Worm (Caenorhabditis elegans) whole organism, L3 larva: Measurements from ENCODE around the gene EGAP5.1.

ENCODE experiments used
- R02D3.7 ChIP-seq: fragments of 150-350 bp; optimal IDR thresholded peaks from 2 replicates; lab custom pipeline; 2014; ENCODE audit warnings: missing biosample characterization, missing genetic modification characterization
- ZK546.5 ChIP-seq: sonication (generic microtip); optimal IDR thresholded peaks from 2 replicates; lab custom pipeline; 2017; ENCODE audit warnings: missing biosample characterization, missing genetic modification characterization
- aly-2 ChIP-seq: fragments of 150-350 bp; optimal IDR thresholded peaks from 2 replicates; lab custom pipeline; 2014; ENCODE audit warnings: missing biosample characterization, missing genetic modification characterization
- ama-1 ChIP-seq: fragments of 150-350 bp; optimal IDR thresholded peaks from 2 replicates; lab custom pipeline; 2018
- ceh-16 ChIP-seq: sonication (generic microtip); optimal IDR thresholded peaks from 2 replicates; lab custom pipeline; 2017; ENCODE audit warnings: missing biosample characterization, missing genetic modification characterization
- ceh-28 ChIP-seq: fragments of 150-350 bp; optimal IDR thresholded peaks from 2 replicates; lab custom pipeline; 2014; ENCODE audit warnings: missing biosample characterization, missing genetic modification reagents, missing genetic modification characterization
- ceh-82 ChIP-seq: fragments of 150-350 bp; optimal IDR thresholded peaks from 2 replicates; lab custom pipeline; 2014; ENCODE audit warnings: missing biosample characterization, missing genetic modification characterization
- ceh-9 ChIP-seq: sonication (generic microtip); optimal IDR thresholded peaks from 2 replicates; lab custom pipeline; 2018; ENCODE audit warnings: missing biosample characterization, missing genetic modification characterization
- daf-12 ChIP-seq: fragments of 150-350 bp; optimal IDR thresholded peaks from 2 replicates; lab custom pipeline; 2014; ENCODE audit warnings: missing biosample characterization, missing genetic modification reagents, missing genetic modification characterization
- egl-27 ChIP-seq: sonication (generic microtip); optimal IDR thresholded peaks from 4 replicates; lab custom pipeline; 2017; ENCODE audit warnings: missing biosample characterization, missing genetic modification reagents, missing genetic modification characterization
- egl-5 ChIP-seq: fragments of 150-350 bp; optimal IDR thresholded peaks from 2 replicates; lab custom pipeline; 2017; ENCODE audit warnings: missing biosample characterization, missing genetic modification reagents, missing genetic modification characterization, inconsistent platforms
- elt-2 ChIP-seq: sonication (generic microtip); optimal IDR thresholded peaks from 2 replicates; lab custom pipeline; 2016; ENCODE audit warnings: missing genetic modification reagents, mild to moderate bottlenecking, missing genetic modification characterization, missing compliant biosample characterization
- eor-1 ChIP-seq, 2 experiments: fragments of 150-350 bp; optimal IDR thresholded peaks; 2 replicates each; lab custom pipeline; 2014 to 2018; ENCODE audit warnings: missing biosample characterization in 2 of 2, missing genetic modification characterization in 2 of 2
- fkh-10 ChIP-seq: sonication (generic microtip); optimal IDR thresholded peaks from 2 replicates; lab custom pipeline; 2017; ENCODE audit warnings: missing biosample characterization, missing genetic modification reagents, missing genetic modification characterization
- fkh-2 ChIP-seq: fragments of 150-350 bp; optimal IDR thresholded peaks from 2 replicates; lab custom pipeline; 2014; ENCODE audit warnings: missing biosample characterization, missing genetic modification reagents, missing genetic modification characterization
- fos-1 ChIP-seq: fragments of 150-350 bp; optimal IDR thresholded peaks from 2 replicates; lab custom pipeline; 2014; ENCODE audit warnings: missing biosample characterization, missing genetic modification characterization
- hmg-11 ChIP-seq: sonication (generic microtip); optimal IDR thresholded peaks from 2 replicates; lab custom pipeline; 2016; ENCODE audit warnings: missing genetic modification characterization, missing compliant biosample characterization
- jun-1 ChIP-seq: fragments of 150-350 bp; optimal IDR thresholded peaks from 2 replicates; lab custom pipeline; 2014; ENCODE audit warnings: missing biosample characterization, missing genetic modification reagents, missing genetic modification characterization
- lin-15B ChIP-seq: fragments of 150-350 bp; optimal IDR thresholded peaks from 2 replicates; lab custom pipeline; 2014; ENCODE audit warnings: missing biosample characterization, missing genetic modification characterization
- lin-39 ChIP-seq: fragments of 150-350 bp; optimal IDR thresholded peaks from 2 replicates; lab custom pipeline; 2018; ENCODE audit warnings: missing biosample characterization, missing genetic modification reagents, missing genetic modification characterization
- lsy-12 ChIP-seq: sonication (generic microtip); optimal IDR thresholded peaks from 2 replicates; lab custom pipeline; 2016; ENCODE audit warnings: mild to moderate bottlenecking, missing genetic modification characterization, missing compliant biosample characterization
- mdl-1 ChIP-seq: fragments of 150-350 bp; optimal IDR thresholded peaks from 2 replicates; lab custom pipeline; 2014; ENCODE audit warnings: missing biosample characterization, missing genetic modification characterization
- mml-1 ChIP-seq: fragments of 150-350 bp; sonication (generic microtip); optimal IDR thresholded peaks from 3 replicates; lab custom pipeline; 2014; ENCODE audit warnings: missing biosample characterization, missing genetic modification characterization
- nfya-1 ChIP-seq: sonication (generic microtip); optimal IDR thresholded peaks from 2 replicates; lab custom pipeline; 2017; ENCODE audit warnings: missing genetic modification characterization, mild to moderate bottlenecking, missing compliant biosample characterization, antibody characterized with exemption, moderate library complexity; ENCODE audit not compliant: insufficient read depth
- nhr-11 ChIP-seq: fragments of 150-350 bp; optimal IDR thresholded peaks from 2 replicates; lab custom pipeline; 2014; ENCODE audit warnings: missing biosample characterization, missing genetic modification characterization
- nhr-12 ChIP-seq: fragments of 150-350 bp; optimal IDR thresholded peaks from 2 replicates; lab custom pipeline; 2014; ENCODE audit warnings: missing biosample characterization, missing genetic modification characterization
- nhr-23 ChIP-seq: fragments of 150-350 bp; optimal IDR thresholded peaks from 2 replicates; lab custom pipeline; 2014; ENCODE audit warnings: missing biosample characterization, missing genetic modification reagents, missing genetic modification characterization
- nhr-28 ChIP-seq: fragments of 150-350 bp; optimal IDR thresholded peaks from 2 replicates; lab custom pipeline; 2014; ENCODE audit warnings: missing biosample characterization, missing genetic modification characterization
- nhr-76 ChIP-seq: fragments of 150-350 bp; sonication (generic microtip); optimal IDR thresholded peaks from 5 replicates; lab custom pipeline; 2014; ENCODE audit warnings: missing biosample characterization, missing genetic modification characterization
- nhr-77 ChIP-seq: fragments of 150-350 bp; optimal IDR thresholded peaks from 2 replicates; lab custom pipeline; 2014; ENCODE audit warnings: missing biosample characterization, missing genetic modification characterization
- pha-4 ChIP-seq: fragments of 150-350 bp; optimal IDR thresholded peaks from 2 replicates; lab custom pipeline; 2014; ENCODE audit warnings: missing biosample characterization, missing genetic modification reagents, missing genetic modification characterization
- pqm-1 ChIP-seq: fragments of 150-350 bp; optimal IDR thresholded peaks from 2 replicates; lab custom pipeline; 2017; ENCODE audit warnings: missing biosample characterization, missing genetic modification characterization, inconsistent platforms
- sea-2 ChIP-seq: fragments of 150-350 bp; sonication (generic microtip); optimal IDR thresholded peaks from 4 replicates; lab custom pipeline; 2014; ENCODE audit warnings: missing biosample characterization, missing genetic modification reagents, missing genetic modification characterization
- skn-1 ChIP-seq: fragments of 150-350 bp; optimal IDR thresholded peaks from 2 replicates; lab custom pipeline; 2014; ENCODE audit warnings: missing biosample characterization, missing genetic modification characterization
- snpc-4 ChIP-seq: fragments of 150-350 bp; optimal IDR thresholded peaks from 2 replicates; lab custom pipeline; 2014; ENCODE audit warnings: missing biosample characterization, missing genetic modification characterization
- unc-62 ChIP-seq: fragments of 150-350 bp; sonication (generic microtip); optimal IDR thresholded peaks from 4 replicates; lab custom pipeline; 2014; ENCODE audit warnings: missing biosample characterization, missing genetic modification reagents, missing genetic modification characterization
- zag-1 ChIP-seq: fragments of 150-350 bp; optimal IDR thresholded peaks from 2 replicates; lab custom pipeline; 2014; ENCODE audit warnings: missing biosample characterization, missing genetic modification characterization
- ztf-4 ChIP-seq: fragments of 150-350 bp; optimal IDR thresholded peaks from 2 replicates; lab custom pipeline; 2014; ENCODE audit warnings: missing biosample characterization, missing genetic modification characterization

The EGAP5.1 gene

ce11 chrX:5199825-5200373 lies 37.0 kb downstream of the EGAP5.1 start:
- TF ChIP-seq jun-1 (no peak), unc-62 (GFP tag; lab: Kevin White, UChicago) (peak; percentile 58), nhr-11 (tag; lab: Kevin White, UChicago) (peak; percentile 72), ceh-9 (tag; lab: Kevin White, UChicago) (no peak), ceh-28 (tag; lab: Kevin White, UChicago) (no peak), egl-5 (tag; lab: Kevin White, UChicago) (peak; percentile 27)

ce11 chrX:5201860-5202259 lies 39.0 kb downstream of the EGAP5.1 start:
- TF ChIP-seq ceh-82 (tag; lab: Kevin White, UChicago) (no peak), nhr-12 (tag; lab: Kevin White, UChicago) (no peak), lin-15B (tag; lab: Kevin White, UChicago) (no peak), ztf-4 (tag; lab: Kevin White, UChicago) (no peak), egl-5 (tag; lab: Kevin White, UChicago) (peak; percentile 83), lin-39 (peak; percentile 53), lsy-12 (tag; lab: Kevin White, UChicago) (no peak), fkh-10 (GFP tag; lab: Kevin White, UChicago) (no peak), nhr-28 (tag; lab: Kevin White, UChicago) (no peak), fkh-2 (tag; lab: Kevin White, UChicago) (no peak), snpc-4 (tag; lab: Kevin White, UChicago) (no peak), ama-1 (lab: Kevin White, UChicago) (no peak), pha-4 (tag; lab: Kevin White, UChicago) (no peak), R02D3.7 (no peak), nhr-23 (no peak)

ce11 chrX:5202399-5202798 lies 39.5 kb downstream of the EGAP5.1 start:
- TF ChIP-seq pqm-1: peak; percentile 18
- no peak for TF ChIP-seq sea-2
- no peak for TF ChIP-seq unc-62 (GFP tag; lab: Kevin White, UChicago)
- TF ChIP-seq egl-5 (tag; lab: Kevin White, UChicago): no peak
- TF ChIP-seq ceh-9 (tag; lab: Kevin White, UChicago): no peak
- peak; percentile 52 for TF ChIP-seq elt-2
- TF ChIP-seq nfya-1: no peak

- no peak for TF ChIP-seq mdl-1
- no peak for TF ChIP-seq pqm-1
- TF ChIP-seq nhr-11 (tag; lab: Kevin White, UChicago): no peak
- no peak for TF ChIP-seq ama-1 (lab: Kevin White, UChicago)
Measured at ce11 chrX:5202923-5203322, 40.1 kb downstream of the EGAP5.1 start.

- TF ChIP-seq elt-2 (peak; percentile 14), hmg-11 (tag; lab: Kevin White, UChicago) (peak; percentile 2), pqm-1 (no peak), nfya-1 (peak; percentile 1), lin-39 (peak; percentile 15)
Measured at ce11 chrX:5205561-5205960, 42.7 kb downstream of the EGAP5.1 start, which contains the start of gene H28G03.2. Gene H28G03.2, plus strand, starts transcription at chrX:5205760.

ce11 chrX:5207819-5208218 lies 45.0 kb downstream of the EGAP5.1 start:
- no peak for TF ChIP-seq aly-2 (tag; lab: Kevin White, UChicago)
- TF ChIP-seq zag-1: no peak
- peak; percentile 56 for TF ChIP-seq elt-2
- TF ChIP-seq pha-4 (tag; lab: Kevin White, UChicago): peak; percentile 63
- no peak for TF ChIP-seq ceh-16 (tag; lab: Kevin White, UChicago)
- no peak for TF ChIP-seq nhr-11 (tag; lab: Kevin White, UChicago)
- TF ChIP-seq nhr-76: no peak

- TF ChIP-seq nhr-76: no peak
- no peak for TF ChIP-seq ZK546.5 (tag; lab: Kevin White, UChicago)
- TF ChIP-seq ceh-28 (tag; lab: Kevin White, UChicago): no peak
- no peak for TF ChIP-seq eor-1 (tag; optimal IDR thresholded peaks at IDR 0.05; lab: Kevin White, UChicago)
- TF ChIP-seq fos-1 (tag; lab: Kevin White, UChicago): no peak
- TF ChIP-seq lin-39: no peak
- no peak for TF ChIP-seq mml-1
- no peak for TF ChIP-seq egl-27 (tag; lab: Kevin White, UChicago)
- TF ChIP-seq skn-1 (tag; lab: Kevin White, UChicago): no peak
- TF ChIP-seq snpc-4 (tag; lab: Kevin White, UChicago): no peak
- TF ChIP-seq unc-62 (GFP tag; lab: Kevin White, UChicago): no peak
- TF ChIP-seq ceh-16 (tag; lab: Kevin White, UChicago): no peak
- TF ChIP-seq nhr-77: no peak
- TF ChIP-seq sea-2: no peak
- no peak for TF ChIP-seq jun-1
- no peak for TF ChIP-seq ceh-82 (tag; lab: Kevin White, UChicago)
- TF ChIP-seq aly-2 (tag; lab: Kevin White, UChicago): no peak
- no peak for TF ChIP-seq daf-12 (tag; lab: Kevin White, UChicago)
Measured at ce11 chrX:5208326-5208725, 45.5 kb downstream of the EGAP5.1 start.
